Fruit fly (Drosophila melanogaster) whole organism, wandering third instar larva: ENCODE measurements around the gene CG1544.

Experiments
- Abd-B ChIP-seq: fragments of >200 bp; optimal IDR thresholded peaks from 2 replicates; lab custom pipeline; 2017; ENCODE audit warnings: missing biosample characterization, missing genetic modification characterization
- Dfd ChIP-seq: fragments of >200 bp; optimal IDR thresholded peaks from 2 replicates; lab custom pipeline; 2017; ENCODE audit warnings: missing biosample characterization, missing genetic modification characterization
- Hnf4 ChIP-seq: fragments of 200-800 bp; sonication (Bioruptor generic); optimal IDR thresholded peaks from 2 replicates; lab custom pipeline; 2016; ENCODE audit warnings: missing biosample characterization, mild to moderate bottlenecking, missing genetic modification characterization
- Hr78 ChIP-seq: fragments of >200 bp; optimal IDR thresholded peaks from 2 replicates; lab custom pipeline; 2017; ENCODE audit warnings: missing biosample characterization, missing genetic modification characterization
- OdsH ChIP-seq: fragments of 200-800 bp; sonication (Bioruptor generic); optimal IDR thresholded peaks from 2 replicates; lab custom pipeline; 2016; ENCODE audit warnings: missing biosample characterization, mild to moderate bottlenecking, missing genetic modification characterization
- h ChIP-seq: fragments of 200-800 bp; sonication (Bioruptor generic); optimal IDR thresholded peaks from 3 replicates; lab custom pipeline; 2016; ENCODE audit warnings: missing biosample characterization, mild to moderate bottlenecking, missing genetic modification characterization
- usp ChIP-seq: fragments of >200 bp; optimal IDR thresholded peaks from 2 replicates; lab custom pipeline; 2017; ENCODE audit warnings: missing biosample characterization, missing genetic modification characterization
- woc ChIP-seq: sonication (Bioruptor generic); optimal IDR thresholded peaks from 2 replicates; lab custom pipeline; 2016; ENCODE audit warnings: missing biosample characterization, mild to moderate bottlenecking, missing genetic modification characterization

- TF ChIP-seq usp (no peak), Dfd (no peak), Hr78 (no peak), Hnf4 (peak; percentile 46), woc (no peak), Abd-B (GFP tag; lab: Kevin White, UChicago) (no peak), OdsH (GFP tag; lab: Kevin White, UChicago) (peak; percentile 26), h (GFP tag; lab: Kevin White, UChicago) (peak; percentile 79)
These were observed 28.4 kb downstream of the CG1544 start for dm6 chr3R:31225043-31225681.
